Worm (Caenorhabditis elegans) whole organism, L1 larva: Measurements from ENCODE around the gene F21C10.7.

Experiments used
- C16A3.4 ChIP-seq: fragments of 150-350 bp; optimal IDR thresholded peaks from 2 replicates; lab custom pipeline; 2014; ENCODE audit warnings: missing biosample characterization, missing genetic modification characterization
- blmp-1 ChIP-seq: fragments of 150-350 bp; optimal IDR thresholded peaks from 2 replicates; lab custom pipeline; 2014; ENCODE audit warnings: missing biosample characterization, missing genetic modification characterization
- fos-1 ChIP-seq: fragments of 150-350 bp; optimal IDR thresholded peaks from 2 replicates; lab custom pipeline; 2014; ENCODE audit warnings: missing biosample characterization, missing genetic modification characterization
- hlh-4 ChIP-seq: sonication (generic microtip); optimal IDR thresholded peaks from 2 replicates; lab custom pipeline; 2016; ENCODE audit warnings: mild to moderate bottlenecking, missing genetic modification characterization, missing compliant biosample characterization
- nhr-12 ChIP-seq: sonication (generic microtip); optimal IDR thresholded peaks from 2 replicates; lab custom pipeline; 2017; ENCODE audit warnings: missing biosample characterization, missing genetic modification characterization
- nhr-28 ChIP-seq: fragments of 150-350 bp; optimal IDR thresholded peaks from 2 replicates; lab custom pipeline; 2014; ENCODE audit warnings: missing biosample characterization, missing genetic modification characterization
- tlp-1 ChIP-seq: fragments of 150-350 bp; optimal IDR thresholded peaks from 2 replicates; lab custom pipeline; 2014; ENCODE audit warnings: missing biosample characterization, missing genetic modification characterization
- unc-62 ChIP-seq: fragments of 150-350 bp; optimal IDR thresholded peaks from 2 replicates; lab custom pipeline; 2014; ENCODE audit warnings: missing biosample characterization, missing genetic modification reagents, missing genetic modification characterization
- xbp-1 ChIP-seq: sonication (generic microtip); optimal IDR thresholded peaks from 2 replicates; lab custom pipeline; 2016; ENCODE audit warnings: missing genetic modification characterization, missing compliant biosample characterization

ce11 chrV:9101062-9101461, 11.5 kb upstream of the F21C10.7 start, which contains the start of gene frpr-6:
- TF ChIP-seq nhr-12 (tag; lab: Kevin White, UChicago) (no peak), hlh-4 (tag; lab: Kevin White, UChicago) (no peak), C16A3.4 (no peak), xbp-1 (no peak), blmp-1 (no peak), tlp-1 (tag; lab: Kevin White, UChicago) (no peak), nhr-28 (no peak), fos-1 (tag; lab: Kevin White, UChicago) (no peak), unc-62 (GFP tag; lab: Kevin White, UChicago) (no peak)
